Fruit fly (Drosophila melanogaster) whole organism, prepupa: Measurements from ENCODE around the gene Galk.

Experiments used
- CG10669 ChIP-seq: fragments of 200-800 bp; sonication (Bioruptor generic); optimal IDR thresholded peaks from 3 replicates; lab custom pipeline; 2018; ENCODE audit warnings: missing biosample characterization, mild to moderate bottlenecking, missing genetic modification characterization, moderate library complexity
- Hr39 ChIP-seq: fragments of 200-800 bp; sonication (Bioruptor generic); optimal IDR thresholded peaks from 2 replicates; lab custom pipeline; 2016; ENCODE audit warnings: missing biosample characterization, missing genetic modification characterization
- Met ChIP-seq: fragments of 200-800 bp; sonication (Bioruptor generic); optimal IDR thresholded peaks from 3 replicates; lab custom pipeline; 2016; ENCODE audit warnings: missing biosample characterization, missing genetic modification characterization

DNA sequence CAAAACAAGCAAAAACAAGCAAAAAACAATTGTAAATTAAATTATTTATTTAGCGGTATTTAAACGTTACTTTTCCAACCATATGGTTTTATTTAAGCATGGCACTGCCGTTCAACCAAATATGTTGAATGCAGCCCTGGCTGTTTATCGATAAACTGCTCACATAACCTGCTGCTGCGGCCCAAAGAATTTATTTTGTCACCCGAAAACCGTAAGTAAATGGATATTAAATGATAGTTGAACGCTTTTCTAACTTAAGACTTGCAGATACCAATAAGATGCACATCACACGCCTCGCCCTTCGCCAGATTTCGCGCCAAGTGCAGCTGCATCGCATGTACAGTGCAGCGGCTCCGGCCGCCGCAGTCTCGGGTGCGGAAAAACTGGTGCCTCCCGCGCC lies 29.2 kb downstream of the Galk start, which contains the start of gene mRpL12:
- TF ChIP-seq Met (GFP tag; lab: Kevin White, UChicago): no peak
- TF ChIP-seq CG10669 (GFP tag; lab: Kevin White, UChicago): no peak
- TF ChIP-seq Hr39 (GFP tag; lab: Kevin White, UChicago): no peak
